Worm (Caenorhabditis elegans) whole organism, L3 larva: ENCODE measurements around the gene abu-11.

ENCODE experiments used
- R02D3.7 ChIP-seq: fragments of 150-350 bp; optimal IDR thresholded peaks from 2 replicates; lab custom pipeline; 2014; ENCODE audit warnings: missing biosample characterization, missing genetic modification characterization
- ZK546.5 ChIP-seq: sonication (generic microtip); optimal IDR thresholded peaks from 2 replicates; lab custom pipeline; 2017; ENCODE audit warnings: missing biosample characterization, missing genetic modification characterization
- aly-2 ChIP-seq: fragments of 150-350 bp; optimal IDR thresholded peaks from 2 replicates; lab custom pipeline; 2014; ENCODE audit warnings: missing biosample characterization, missing genetic modification characterization
- ceh-82 ChIP-seq: fragments of 150-350 bp; optimal IDR thresholded peaks from 2 replicates; lab custom pipeline; 2014; ENCODE audit warnings: missing biosample characterization, missing genetic modification characterization
- ceh-9 ChIP-seq: sonication (generic microtip); optimal IDR thresholded peaks from 2 replicates; lab custom pipeline; 2018; ENCODE audit warnings: missing biosample characterization, missing genetic modification characterization
- daf-12 ChIP-seq: fragments of 150-350 bp; optimal IDR thresholded peaks from 2 replicates; lab custom pipeline; 2014; ENCODE audit warnings: missing biosample characterization, missing genetic modification reagents, missing genetic modification characterization
- egl-27 ChIP-seq: sonication (generic microtip); optimal IDR thresholded peaks from 4 replicates; lab custom pipeline; 2017; ENCODE audit warnings: missing biosample characterization, missing genetic modification reagents, missing genetic modification characterization
- egl-5 ChIP-seq: fragments of 150-350 bp; optimal IDR thresholded peaks from 2 replicates; lab custom pipeline; 2017; ENCODE audit warnings: missing biosample characterization, missing genetic modification reagents, missing genetic modification characterization, inconsistent platforms
- elt-1 ChIP-seq: fragments of 150-350 bp; optimal IDR thresholded peaks from 2 replicates; lab custom pipeline; 2014; ENCODE audit warnings: missing biosample characterization, missing genetic modification characterization
- elt-2 ChIP-seq: sonication (generic microtip); optimal IDR thresholded peaks from 2 replicates; lab custom pipeline; 2016; ENCODE audit warnings: missing genetic modification reagents, mild to moderate bottlenecking, missing genetic modification characterization, missing compliant biosample characterization
- elt-3 ChIP-seq, 3 experiments: fragments of 150-350 bp in 1 of 3; sonication (generic microtip) in 2 of 3; optimal IDR thresholded peaks; 2 replicates in 2 of 3; 4 replicates in 1 of 3; lab custom pipeline; 2014 to 2017; ENCODE audit warnings: missing biosample characterization in 3 of 3, missing genetic modification characterization in 3 of 3
- fkh-2 ChIP-seq: fragments of 150-350 bp; optimal IDR thresholded peaks from 2 replicates; lab custom pipeline; 2014; ENCODE audit warnings: missing biosample characterization, missing genetic modification reagents, missing genetic modification characterization
- fos-1 ChIP-seq: fragments of 150-350 bp; optimal IDR thresholded peaks from 2 replicates; lab custom pipeline; 2014; ENCODE audit warnings: missing biosample characterization, missing genetic modification characterization
- hmg-11 ChIP-seq: sonication (generic microtip); optimal IDR thresholded peaks from 2 replicates; lab custom pipeline; 2016; ENCODE audit warnings: missing genetic modification characterization, missing compliant biosample characterization
- jun-1 ChIP-seq: fragments of 150-350 bp; optimal IDR thresholded peaks from 2 replicates; lab custom pipeline; 2014; ENCODE audit warnings: missing biosample characterization, missing genetic modification reagents, missing genetic modification characterization
- lin-15B ChIP-seq: fragments of 150-350 bp; optimal IDR thresholded peaks from 2 replicates; lab custom pipeline; 2014; ENCODE audit warnings: missing biosample characterization, missing genetic modification characterization
- lsy-12 ChIP-seq: sonication (generic microtip); optimal IDR thresholded peaks from 2 replicates; lab custom pipeline; 2016; ENCODE audit warnings: mild to moderate bottlenecking, missing genetic modification characterization, missing compliant biosample characterization
- mdl-1 ChIP-seq: fragments of 150-350 bp; optimal IDR thresholded peaks from 2 replicates; lab custom pipeline; 2014; ENCODE audit warnings: missing biosample characterization, missing genetic modification characterization
- nhr-11 ChIP-seq: fragments of 150-350 bp; optimal IDR thresholded peaks from 2 replicates; lab custom pipeline; 2014; ENCODE audit warnings: missing biosample characterization, missing genetic modification characterization
- nhr-12 ChIP-seq: fragments of 150-350 bp; optimal IDR thresholded peaks from 2 replicates; lab custom pipeline; 2014; ENCODE audit warnings: missing biosample characterization, missing genetic modification characterization
- nhr-23 ChIP-seq: fragments of 150-350 bp; optimal IDR thresholded peaks from 2 replicates; lab custom pipeline; 2014; ENCODE audit warnings: missing biosample characterization, missing genetic modification reagents, missing genetic modification characterization
- nhr-237 ChIP-seq: fragments of 150-350 bp; optimal IDR thresholded peaks from 2 replicates; lab custom pipeline; 2014; ENCODE audit warnings: missing biosample characterization, missing genetic modification characterization
- nhr-25 ChIP-seq: sonication (generic microtip); optimal IDR thresholded peaks from 2 replicates; lab custom pipeline; 2017; ENCODE audit warnings: missing biosample characterization, missing genetic modification characterization
- nhr-28 ChIP-seq: fragments of 150-350 bp; optimal IDR thresholded peaks from 2 replicates; lab custom pipeline; 2014; ENCODE audit warnings: missing biosample characterization, missing genetic modification characterization
- nhr-67 ChIP-seq: fragments of 150-350 bp; optimal IDR thresholded peaks from 2 replicates; lab custom pipeline; 2014; ENCODE audit warnings: missing biosample characterization, missing genetic modification characterization
- nhr-76 ChIP-seq: fragments of 150-350 bp; sonication (generic microtip); optimal IDR thresholded peaks from 5 replicates; lab custom pipeline; 2014; ENCODE audit warnings: missing biosample characterization, missing genetic modification characterization
- pha-4 ChIP-seq: fragments of 150-350 bp; optimal IDR thresholded peaks from 2 replicates; lab custom pipeline; 2014; ENCODE audit warnings: missing biosample characterization, missing genetic modification reagents, missing genetic modification characterization
- pqm-1 ChIP-seq: fragments of 150-350 bp; optimal IDR thresholded peaks from 2 replicates; lab custom pipeline; 2017; ENCODE audit warnings: missing biosample characterization, missing genetic modification characterization, inconsistent platforms
- sea-2 ChIP-seq: fragments of 150-350 bp; sonication (generic microtip); optimal IDR thresholded peaks from 4 replicates; lab custom pipeline; 2014; ENCODE audit warnings: missing biosample characterization, missing genetic modification reagents, missing genetic modification characterization
- skn-1 ChIP-seq: fragments of 150-350 bp; optimal IDR thresholded peaks from 2 replicates; lab custom pipeline; 2014; ENCODE audit warnings: missing biosample characterization, missing genetic modification characterization
- unc-62 ChIP-seq: fragments of 150-350 bp; sonication (generic microtip); optimal IDR thresholded peaks from 4 replicates; lab custom pipeline; 2014; ENCODE audit warnings: missing biosample characterization, missing genetic modification reagents, missing genetic modification characterization
- zag-1 ChIP-seq: fragments of 150-350 bp; optimal IDR thresholded peaks from 2 replicates; lab custom pipeline; 2014; ENCODE audit warnings: missing biosample characterization, missing genetic modification characterization
- ztf-4 ChIP-seq: fragments of 150-350 bp; optimal IDR thresholded peaks from 2 replicates; lab custom pipeline; 2014; ENCODE audit warnings: missing biosample characterization, missing genetic modification characterization

Gene abu-11

ce11 chrII:188967-189366, 5.4 kb downstream of the abu-11 start, which contains the start of gene T01D1.5:
Gene T01D1.5 (minus strand): TSS chrII:189067.
- TF ChIP-seq skn-1 (tag; lab: Kevin White, UChicago) (no peak), elt-1 (tag; lab: Kevin White, UChicago) (no peak), jun-1 (tag; lab: Kevin White, UChicago) (no peak), aly-2 (no peak), pqm-1 (tag; lab: Kevin White, UChicago) (no peak)

- TF ChIP-seq skn-1 (tag; lab: Kevin White, UChicago) (no peak), ceh-82 (tag; lab: Kevin White, UChicago) (no peak), ztf-4 (tag; lab: Kevin White, UChicago) (no peak), fkh-2 (no peak)
These were observed 7.9 kb downstream of the abu-11 start, which contains the start of gene T01D1.8 for ce11 chrII:186504-186903. Gene T01D1.8 (plus strand): TSS chrII:186739.

DNA sequence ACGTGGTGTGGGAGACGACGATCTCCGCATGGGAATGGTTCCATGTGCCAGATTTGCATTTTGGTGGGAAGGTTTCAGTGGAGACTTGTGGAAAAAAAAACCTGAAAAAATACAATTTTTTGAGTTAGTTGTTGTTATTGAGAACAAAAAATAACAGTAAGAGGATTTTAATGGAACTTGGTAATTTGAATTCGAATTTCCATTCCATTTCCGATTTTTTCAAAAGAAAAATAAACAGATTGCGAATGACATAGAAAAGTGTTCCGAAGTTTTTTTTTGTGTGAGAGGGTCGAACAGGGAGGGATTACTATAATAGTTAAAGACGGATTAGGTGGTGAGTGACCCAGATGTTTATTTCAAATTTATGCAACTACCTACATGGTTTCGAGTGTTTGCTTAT, 15.4 kb downstream of the abu-11 start, which contains the start of gene T01D1.4:
T01D1.4 (minus strand) TSS at position 101 of the 400 bp plus-strand sequence.
- no peak for TF ChIP-seq ceh-82 (tag; lab: Kevin White, UChicago)

DNA sequence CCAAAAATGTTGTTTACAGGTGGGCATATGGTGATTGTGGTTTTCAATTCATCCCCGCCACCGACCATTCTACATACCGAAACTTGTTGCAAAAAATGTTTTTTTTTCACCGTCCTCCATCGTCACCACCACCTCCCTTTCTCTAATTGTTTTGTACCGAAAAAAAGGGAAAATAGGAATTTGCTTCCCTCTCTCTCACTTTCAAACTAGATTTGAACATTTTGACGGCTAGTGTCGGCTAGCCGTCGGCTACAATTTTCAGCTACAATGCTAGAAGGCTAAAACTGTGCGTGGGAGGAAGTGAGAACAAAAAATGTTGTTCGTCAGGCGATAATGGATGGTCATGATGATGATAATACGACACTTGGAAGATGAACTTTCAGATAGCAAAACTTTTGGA, 16.2 kb downstream of the abu-11 start:
- TF ChIP-seq nhr-25 (tag; lab: Kevin White, UChicago) (peak; percentile 64), elt-1 (tag; lab: Kevin White, UChicago) (peak; percentile 33), egl-27 (tag; lab: Kevin White, UChicago) (no peak)

DNA sequence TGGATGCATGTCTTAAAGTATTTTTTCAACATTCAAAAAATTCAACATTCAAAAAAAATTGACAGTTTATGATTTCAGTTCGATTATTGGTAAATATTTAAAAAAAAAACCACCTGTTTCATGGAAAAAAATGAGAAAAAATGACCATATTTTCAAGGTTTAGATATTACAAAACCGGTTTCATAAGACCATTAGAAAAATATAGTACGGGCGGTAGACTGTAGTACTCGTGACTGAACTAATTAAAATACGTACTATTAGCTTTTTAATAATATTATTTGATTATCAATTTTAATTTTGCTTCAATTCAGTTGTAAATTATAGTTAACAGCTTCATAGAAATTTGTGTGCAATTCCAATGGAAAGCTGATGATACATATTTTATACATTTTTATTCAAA, 17.7 kb downstream of the abu-11 start:
- TF ChIP-seq ZK546.5 (tag; lab: Kevin White, UChicago), result no peak
- TF ChIP-seq aly-2, result no peak
- no peak for TF ChIP-seq nhr-76 (tag; lab: Kevin White, UChicago)
- TF ChIP-seq sea-2 (GFP tag; lab: Kevin White, UChicago), result no peak
- no peak for TF ChIP-seq lsy-12 (tag; lab: Kevin White, UChicago)
- TF ChIP-seq hmg-11 (tag; lab: Kevin White, UChicago), result no peak
- no peak for TF ChIP-seq pha-4
- no peak for TF ChIP-seq zag-1
- no peak for TF ChIP-seq unc-62 (GFP tag; lab: Kevin White, UChicago)
- TF ChIP-seq fos-1 (tag; lab: Kevin White, UChicago), result no peak
- TF ChIP-seq lin-15B, result no peak
- no peak for TF ChIP-seq mdl-1 (tag; lab: Kevin White, UChicago)
- no peak for TF ChIP-seq elt-3 (tag; optimal IDR thresholded peaks at IDR 0.05; lab: Kevin White, UChicago)
- TF ChIP-seq R02D3.7 (tag; lab: Kevin White, UChicago), result no peak
- no peak for TF ChIP-seq nhr-23
- TF ChIP-seq nhr-25 (tag; lab: Kevin White, UChicago), result no peak
- TF ChIP-seq daf-12 (tag; lab: Kevin White, UChicago), result no peak
- TF ChIP-seq nhr-11, result no peak

- TF ChIP-seq skn-1 (tag; lab: Kevin White, UChicago) (no peak), egl-5 (no peak), ceh-9 (no peak), ceh-82 (tag; lab: Kevin White, UChicago) (no peak), zag-1 (no peak), nhr-12 (no peak), nhr-237 (tag; lab: Kevin White, UChicago) (no peak), elt-2 (no peak), lin-15B (no peak), elt-1 (tag; lab: Kevin White, UChicago) (no peak), nhr-28 (tag; lab: Kevin White, UChicago) (no peak), fos-1 (tag; lab: Kevin White, UChicago) (no peak), nhr-67 (tag; lab: Kevin White, UChicago) (no peak), elt-3 (tag; optimal IDR thresholded peaks at IDR 0.05; lab: Kevin White, UChicago) (no peak), daf-12 (tag; lab: Kevin White, UChicago) (no peak)
These were observed 18.5 kb downstream of the abu-11 start, which contains the start of gene T01D1.3 for ce11 chrII:175868-176267. Gene T01D1.3 (minus strand): TSS chrII:175968.
